Fruit fly (Drosophila melanogaster) whole organism, embryonic: ENCODE results near the gene CG33278.

ENCODE experiments used
- Asciz ChIP-seq: fragments of 200-800 bp; sonication (Bioruptor generic); optimal IDR thresholded peaks from 2 replicates; lab custom pipeline; 2017; ENCODE audit warnings: missing biosample characterization, mild to moderate bottlenecking, missing genetic modification characterization, missing genetic modification reagents
- Bdp1 ChIP-seq: fragments of 200-800 bp; sonication (Bioruptor generic); optimal IDR thresholded peaks from 3 replicates; lab custom pipeline; 2016; ENCODE audit warnings: missing biosample characterization, missing genetic modification characterization
- CG11504 ChIP-seq: fragments of 200-800 bp; sonication (Bioruptor generic); optimal IDR thresholded peaks from 3 replicates; lab custom pipeline; 2019; ENCODE audit warnings: missing biosample characterization, mild to moderate bottlenecking, missing genetic modification characterization, moderate library complexity
- CG12236 ChIP-seq: fragments of 200-800 bp; sonication (Bioruptor generic); optimal IDR thresholded peaks from 2 replicates; lab custom pipeline; 2016; ENCODE audit warnings: missing biosample characterization, missing genetic modification characterization
- CG14860 ChIP-seq: fragments of 200-800 bp; sonication (Bioruptor generic); IDR thresholded peaks from 3 replicates; pipeline ENCODE4 v1.3.6; 2022; ENCODE audit warnings: missing biosample characterization, missing genetic modification characterization; ENCODE audit not compliant: partially characterized antibody
- CG15514 ChIP-seq: fragments of 200-800 bp; sonication (Bioruptor generic); optimal IDR thresholded peaks from 3 replicates; lab custom pipeline; 2017; ENCODE audit warnings: missing biosample characterization, missing genetic modification characterization, mild to moderate bottlenecking, moderate library complexity, missing genetic modification reagents
- CG17912 ChIP-seq: fragments of 200-800 bp; sonication (Bioruptor generic); optimal IDR thresholded peaks from 2 replicates; lab custom pipeline; 2018; ENCODE audit warnings: missing biosample characterization, mild to moderate bottlenecking, missing genetic modification characterization
- CG18262 ChIP-seq: fragments of 200-800 bp; optimal IDR thresholded peaks from 3 replicates; lab custom pipeline; 2019; ENCODE audit warnings: missing biosample characterization, mild to moderate bottlenecking, missing genetic modification characterization, moderate library complexity
- CG18619 ChIP-seq: fragments of 200-800 bp; sonication (Bioruptor generic); optimal IDR thresholded peaks from 3 replicates; lab custom pipeline; 2017; ENCODE audit warnings: missing biosample characterization, mild to moderate bottlenecking, missing genetic modification characterization
- CG2678 ChIP-seq: fragments of 200-800 bp; sonication (Bioruptor generic); optimal IDR thresholded peaks from 3 replicates; lab custom pipeline; 2019; ENCODE audit warnings: missing biosample characterization, mild to moderate bottlenecking, missing genetic modification characterization, moderate library complexity
- CG5180 ChIP-seq: fragments of 200-800 bp; sonication (Bioruptor generic); optimal IDR thresholded peaks from 3 replicates; lab custom pipeline; 2017; ENCODE audit warnings: missing biosample characterization, missing genetic modification characterization, mild to moderate bottlenecking, moderate library complexity, missing genetic modification reagents
- CG8765 ChIP-seq: fragments of 200-800 bp; sonication (Bioruptor generic); IDR thresholded peaks from 2 replicates; pipeline ENCODE4 v1.3.6; 2022; ENCODE audit warnings: missing biosample characterization, missing genetic modification characterization
- CG9215 ChIP-seq: fragments of 200-800 bp; sonication (Bioruptor generic); IDR thresholded peaks from 2 replicates; pipeline ENCODE4 v1.3.6; 2022; ENCODE audit warnings: missing biosample characterization, missing genetic modification characterization
- Chrac-16 ChIP-seq: fragments of 200-800 bp; sonication (Bioruptor generic); optimal IDR thresholded peaks from 3 replicates; lab custom pipeline; 2016; ENCODE audit warnings: missing biosample characterization, missing genetic modification characterization
- Dll ChIP-seq: fragments of 200-800 bp; sonication (Bioruptor generic); IDR thresholded peaks from 4 replicates; pipeline ENCODE4 v1.3.6; 2022; ENCODE audit warnings: missing biosample characterization, missing genetic modification characterization; ENCODE audit not compliant: partially characterized antibody
- Drgx ChIP-seq: fragments of 200-800 bp; sonication (Bioruptor generic); IDR thresholded peaks from 2 replicates; pipeline ENCODE4 v1.3.6; 2022; ENCODE audit warnings: missing biosample characterization, missing genetic modification characterization
- ERR ChIP-seq: fragments of 200-800 bp; sonication (Bioruptor generic); optimal IDR thresholded peaks from 2 replicates; lab custom pipeline; 2016; ENCODE audit warnings: missing biosample characterization, missing genetic modification characterization
- Fer3 ChIP-seq: fragments of 200-800 bp; sonication (Bioruptor generic); optimal IDR thresholded peaks from 2 replicates; lab custom pipeline; 2018; ENCODE audit warnings: missing biosample characterization, mild to moderate bottlenecking, missing genetic modification characterization, moderate library complexity
- HHEX ChIP-seq: fragments of 200-800 bp; sonication (Bioruptor generic); optimal IDR thresholded peaks from 3 replicates; lab custom pipeline; 2017; ENCODE audit warnings: missing biosample characterization, mild to moderate bottlenecking, missing genetic modification characterization, missing genetic modification reagents
- Jarid2 ChIP-seq: fragments of 200-800 bp; sonication (Bioruptor generic); optimal IDR thresholded peaks from 3 replicates; lab custom pipeline; 2017; ENCODE audit warnings: mild to moderate bottlenecking, missing biosample characterization, missing genetic modification reagents, missing genetic modification characterization
- Lhr ChIP-seq: fragments of 200-800 bp; sonication (Bioruptor generic); optimal IDR thresholded peaks from 3 replicates; lab custom pipeline; 2017; ENCODE audit warnings: mild to moderate bottlenecking, missing biosample characterization, missing genetic modification reagents, missing genetic modification characterization
- NFAT ChIP-seq: fragments of 200-800 bp; sonication (Bioruptor generic); IDR thresholded peaks from 2 replicates; pipeline ENCODE4 v1.3.6; 2022; ENCODE audit warnings: missing biosample characterization, missing genetic modification characterization
- Pdp1 ChIP-seq, 2 experiments: fragments of 200-800 bp; sonication (Bioruptor generic); optimal IDR thresholded peaks; 3 replicates each; lab custom pipeline; 2016; ENCODE audit warnings: missing biosample characterization in 2 of 2, missing genetic modification characterization in 2 of 2, mild to moderate bottlenecking in 1 of 2, moderate library complexity in 1 of 2
- Rx ChIP-seq: fragments of 200-800 bp; sonication (Bioruptor generic); IDR thresholded peaks from 2 replicates; pipeline ENCODE4 v1.3.6; 2022; ENCODE audit warnings: missing biosample characterization, missing genetic modification characterization
- Ssrp ChIP-seq: fragments of 200-800 bp; sonication (Bioruptor generic); optimal IDR thresholded peaks from 2 replicates; lab custom pipeline; 2018; ENCODE audit warnings: missing biosample characterization, mild to moderate bottlenecking, missing genetic modification characterization, moderate library complexity
- ac ChIP-seq: fragments of 200-800 bp; sonication (Bioruptor generic); optimal IDR thresholded peaks from 3 replicates; lab custom pipeline; 2017; ENCODE audit warnings: missing biosample characterization, mild to moderate bottlenecking, missing genetic modification characterization
- az2 ChIP-seq: fragments of 200-800 bp; sonication (Bioruptor generic); optimal IDR thresholded peaks from 3 replicates; lab custom pipeline; 2016; ENCODE audit warnings: missing biosample characterization, missing genetic modification characterization
- chn ChIP-seq: fragments of 200-800 bp; sonication (Bioruptor generic); optimal IDR thresholded peaks from 2 replicates; lab custom pipeline; 2016; ENCODE audit warnings: missing biosample characterization, missing genetic modification characterization
- danr ChIP-seq: fragments of 200-800 bp; sonication (Bioruptor generic); IDR thresholded peaks from 2 replicates; pipeline ENCODE4 v1.3.6; 2022; ENCODE audit warnings: missing biosample characterization, missing genetic modification characterization
- en ChIP-seq: fragments of 200-800 bp; sonication (Bioruptor generic); optimal IDR thresholded peaks from 2 replicates; lab custom pipeline; 2016; ENCODE audit warnings: missing biosample characterization, missing genetic modification characterization
- ewg ChIP-seq: fragments of 200-800 bp; sonication (Bioruptor generic); optimal IDR thresholded peaks from 3 replicates; lab custom pipeline; 2017; ENCODE audit warnings: mild to moderate bottlenecking, missing biosample characterization, missing genetic modification reagents, missing genetic modification characterization
- eyg ChIP-seq: fragments of 200-800 bp; sonication (Bioruptor generic); optimal IDR thresholded peaks from 3 replicates; lab custom pipeline; 2016; ENCODE audit warnings: missing biosample characterization, missing genetic modification characterization
- fd96Cb ChIP-seq: fragments of 200-800 bp; sonication (Bioruptor generic); optimal IDR thresholded peaks from 2 replicates; lab custom pipeline; 2018; ENCODE audit warnings: missing biosample characterization, mild to moderate bottlenecking, missing genetic modification characterization, moderate library complexity
- grau ChIP-seq: fragments of 200-800 bp; optimal IDR thresholded peaks from 3 replicates; lab custom pipeline; 2019; ENCODE audit warnings: missing biosample characterization, mild to moderate bottlenecking, missing genetic modification characterization, moderate library complexity
- gro ChIP-seq: fragments of 200-800 bp; sonication (Bioruptor generic); optimal IDR thresholded peaks from 2 replicates; lab custom pipeline; 2016; ENCODE audit warnings: missing biosample characterization, missing genetic modification characterization
- jigr1 ChIP-seq: fragments of 200-800 bp; sonication (Bioruptor generic); IDR thresholded peaks from 3 replicates; pipeline ENCODE4 v1.3.6; 2022; ENCODE audit warnings: missing biosample characterization, missing genetic modification characterization
- mld ChIP-seq: fragments of 200-800 bp; sonication (Bioruptor generic); IDR thresholded peaks from 3 replicates; pipeline ENCODE4 v1.3.6; 2022; ENCODE audit warnings: missing biosample characterization, missing genetic modification characterization; ENCODE audit not compliant: partially characterized antibody
- otp ChIP-seq: fragments of 200-800 bp; sonication (Bioruptor generic); IDR thresholded peaks from 3 replicates; pipeline ENCODE4, ENCODE4 v1.3.6; 2022; ENCODE audit warnings: missing biosample characterization, missing genetic modification characterization
- pum ChIP-seq: fragments of 200-800 bp; sonication (Bioruptor generic); optimal IDR thresholded peaks from 2 replicates; lab custom pipeline; 2016; ENCODE audit warnings: missing biosample characterization, missing genetic modification characterization
- rib ChIP-seq: fragments of 200-800 bp; sonication (Bioruptor generic); IDR thresholded peaks from 2 replicates; pipeline ENCODE4 v1.3.6; 2022; ENCODE audit warnings: missing biosample characterization, missing genetic modification characterization
- shn ChIP-seq: fragments of 200-800 bp; sonication (Bioruptor generic); optimal IDR thresholded peaks from 3 replicates; lab custom pipeline; 2016; ENCODE audit warnings: missing biosample characterization, missing genetic modification characterization
- ssp ChIP-seq: fragments of 200-800 bp; sonication (Bioruptor generic); IDR thresholded peaks from 2 replicates; pipeline ENCODE4 v1.3.6; 2022; ENCODE audit warnings: missing biosample characterization, missing genetic modification characterization
- wor ChIP-seq: fragments of 200-800 bp; sonication (Bioruptor generic); IDR thresholded peaks from 2 replicates; pipeline ENCODE4 v1.3.6; 2022; ENCODE audit warnings: missing biosample characterization, missing genetic modification characterization
- yki ChIP-seq: fragments of >200 bp; optimal IDR thresholded peaks from 3 replicates; lab custom pipeline; 2018
- z ChIP-seq: fragments of 200-800 bp; sonication (Bioruptor generic); IDR thresholded peaks from 3 replicates; pipeline ENCODE4 v1.3.6; 2022; ENCODE audit warnings: missing biosample characterization, missing genetic modification characterization

The CG33278 gene

dm6 chr3L:7465209-7465608 is 14.6 kb downstream of the CG33278 start, which contains the start of the genes CG42660, CG42661 and Tsp66A:
Gene CG42660, plus strand, starts transcription at chr3L:7465509.
Gene CG42661, plus strand, starts transcription at chr3L:7465509.
Gene Tsp66A, plus strand, starts transcription at chr3L:7465509.
- TF ChIP-seq gro (GFP tag; lab: Kevin White, UChicago), result no peak
- TF ChIP-seq wor (GFP tag; lab: Robert Waterston, UW), result no peak

- no peak for TF ChIP-seq pum
- TF ChIP-seq Dll (GFP tag; lab: Robert Waterston, UW), result no peak
- no peak for TF ChIP-seq CG18262 (tag; lab: Kevin White, UChicago)
- TF ChIP-seq danr (GFP tag; lab: Robert Waterston, UW), result no peak
- no peak for TF ChIP-seq CG14860 (GFP tag; lab: Robert Waterston, UW)
- no peak for TF ChIP-seq shn (GFP tag; lab: Kevin White, UChicago)
- no peak for TF ChIP-seq CG18619 (GFP tag; lab: Kevin White, UChicago)
- no peak for TF ChIP-seq chn
- no peak for TF ChIP-seq mld (GFP tag; lab: Robert Waterston, UW)
- TF ChIP-seq Asciz (GFP tag; lab: Kevin White, UChicago), result no peak
- TF ChIP-seq ac (GFP tag; lab: Kevin White, UChicago), result no peak
- TF ChIP-seq CG2678 (tag; lab: Kevin White, UChicago), result no peak
- no peak for TF ChIP-seq Pdp1 (GFP tag; optimal IDR thresholded peaks at IDR 0.05; lab: Kevin White, UChicago)
- no peak for TF ChIP-seq Fer3 (tag; lab: Kevin White, UChicago)
- TF ChIP-seq jigr1 (GFP tag; lab: Robert Waterston, UW), result no peak
- no peak for TF ChIP-seq Rx
- TF ChIP-seq, all 482 proteins: peak for 0
Observed at dm6 chr3L:7470202-7470601, 19.5 kb downstream of the CG33278 start, which contains the start of gene CG8543. Gene CG8543, minus strand, starts transcription at chr3L:7470302.

DNA sequence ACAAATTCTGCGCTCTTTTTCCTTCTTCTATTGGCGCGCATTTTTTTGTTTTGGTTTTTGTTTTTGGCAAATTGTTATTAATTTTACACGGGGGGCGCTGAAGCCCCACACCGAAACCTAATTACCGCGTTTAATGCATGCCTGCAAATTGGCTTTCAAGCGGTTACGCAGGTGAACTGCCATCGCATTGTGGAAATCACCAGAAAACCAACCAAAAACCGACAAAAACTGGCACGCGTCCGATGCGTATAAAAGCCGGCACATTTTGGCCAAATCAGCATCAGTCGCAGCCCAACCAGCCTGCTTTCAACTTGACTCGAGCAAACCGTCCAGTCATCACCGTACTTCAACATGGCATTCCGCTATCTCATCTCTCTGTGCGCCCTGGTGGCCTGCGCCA is 20.6 kb downstream of the CG33278 start, which contains the start of gene CG8541:
TSS of gene CG8541 (plus strand) at position 301 of the 400 bp plus-strand sequence.
- TF ChIP-seq ssp (GFP tag; lab: Robert Waterston, UW) (peak; percentile 12; the same call in 1 of the 2 replicates), grau (tag; lab: Kevin White, UChicago) (no peak), z (GFP tag; lab: Robert Waterston, UW) (no peak)

- TF ChIP-seq Drgx, result no peak
- no peak for TF ChIP-seq Bdp1 (GFP tag; lab: Kevin White, UChicago)
- TF ChIP-seq NFAT (GFP tag; lab: Robert Waterston, UW), result no peak
- no peak for TF ChIP-seq CG17912 (GFP tag; lab: Kevin White, UChicago)
- TF ChIP-seq CG5180 (GFP tag; lab: Kevin White, UChicago), result no peak
- TF ChIP-seq Lhr (GFP tag; lab: Kevin White, UChicago), result no peak
- TF ChIP-seq Chrac-16 (GFP tag; lab: Kevin White, UChicago), result no peak
- TF ChIP-seq CG12236 (GFP tag; lab: Kevin White, UChicago), result no peak
- no peak for TF ChIP-seq fd96Cb (tag; lab: Kevin White, UChicago)
- no peak for TF ChIP-seq Pdp1 (GFP tag; optimal IDR thresholded peaks at IDR 0.05; lab: Kevin White, UChicago)
- no peak for TF ChIP-seq yki (lab: Kevin White, UChicago)
- no peak for TF ChIP-seq CG8765 (GFP tag; lab: Robert Waterston, UW)
- TF ChIP-seq CG9215 (GFP tag; lab: Robert Waterston, UW), result no peak
Observed at dm6 chr3L:7475270-7475669, 24.6 kb downstream of the CG33278 start, which contains the start of gene CG43292. Gene CG43292, plus strand, starts transcription at chr3L:7475570.

DNA sequence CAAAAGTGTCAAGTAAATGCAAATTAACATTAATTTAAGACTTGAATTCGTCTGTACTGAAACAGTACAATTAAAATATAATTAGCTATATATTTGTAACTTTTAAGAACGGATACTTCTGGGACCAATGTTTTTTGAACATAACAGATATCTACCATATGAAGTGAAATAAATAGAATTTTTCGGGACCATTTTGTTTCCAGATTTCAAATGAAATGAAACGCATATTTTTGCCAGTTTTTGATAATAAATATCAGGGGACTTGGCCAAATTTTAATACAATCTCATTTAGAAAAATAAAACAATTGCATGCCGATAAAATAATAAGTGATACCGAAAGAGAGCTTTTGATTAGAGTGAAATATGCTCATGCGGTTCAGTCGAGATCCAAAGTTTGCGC is 35.0 kb downstream of the CG33278 start, which contains the start of gene mthl6:
TSS of gene mthl6 (plus strand) at position 301 of the 400 bp plus-strand sequence.
- TF ChIP-seq Ssrp (tag; lab: Kevin White, UChicago) (no peak), CG15514 (no peak), ewg (GFP tag; lab: Kevin White, UChicago) (no peak), ERR (GFP tag; lab: Kevin White, UChicago) (no peak), en (GFP tag; lab: Kevin White, UChicago) (no peak), eyg (GFP tag; lab: Kevin White, UChicago) (no peak), otp (no peak), Jarid2 (GFP tag; lab: Kevin White, UChicago) (no peak), az2 (GFP tag; lab: Kevin White, UChicago) (no peak), CG11504 (tag; lab: Kevin White, UChicago) (no peak), HHEX (GFP tag; lab: Kevin White, UChicago) (no peak), rib (no peak)
